Worm (Caenorhabditis elegans): ENCODE measurements around the gene T24C12.3.

The T24C12.3 gene

DNA sequence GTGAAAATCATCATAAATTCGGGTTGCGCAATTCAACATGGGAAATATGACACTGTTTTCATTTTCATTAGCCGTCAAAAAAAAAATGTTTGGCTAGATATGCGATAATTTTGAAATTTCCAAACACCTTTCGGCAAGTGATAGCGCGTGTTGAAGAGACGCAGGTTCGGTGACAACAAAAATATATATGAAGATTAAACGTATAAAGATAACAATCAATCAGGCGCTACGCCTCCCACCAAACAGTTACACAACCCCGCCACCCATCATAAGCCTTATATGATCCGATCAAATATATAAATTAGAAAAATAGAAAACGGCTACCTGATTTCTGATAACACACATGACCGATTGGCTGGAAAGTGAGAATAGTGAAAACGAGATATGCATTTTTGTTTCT, 51.6 kb downstream of the T24C12.3 start:
- TF ChIP-seq fkh-3 (tag; optimal IDR thresholded peaks at IDR 0.05): no peak

DNA sequence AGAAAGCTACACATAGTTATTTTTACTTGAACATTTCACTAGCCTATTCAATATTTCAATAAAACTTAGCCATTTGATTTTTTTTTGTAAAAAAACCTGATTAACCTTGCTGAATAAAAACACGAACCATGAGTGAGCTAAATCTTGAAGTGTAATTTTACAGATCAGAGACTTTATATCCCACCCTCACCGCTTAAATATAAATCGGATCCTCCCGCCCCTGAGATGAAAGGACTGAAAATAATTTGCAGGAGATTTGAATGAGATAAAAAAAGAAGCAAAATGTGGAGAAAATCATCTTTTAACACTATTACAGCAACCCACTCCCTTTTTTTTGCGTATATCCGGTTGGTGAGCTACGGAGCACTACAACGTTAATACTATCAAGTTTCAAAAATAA, 53.7 kb downstream of the T24C12.3 start, which contains the start of gene npax-2:
TSS of gene npax-2 (minus strand) at position 101 of the 400 bp plus-strand sequence.
- TF ChIP-seq pbrm-1 (GFP tag; IDR thresholded peaks at IDR 0.05) (no peak), F37B4.10 (GFP tag; IDR thresholded peaks at IDR 0.05) (no peak), atf-7 (tag; optimal IDR thresholded peaks at IDR 0.05) (no peak), tlf-1 (GFP tag; optimal IDR thresholded peaks at IDR 0.05) (no peak), mxl-1 (tag; optimal IDR thresholded peaks at IDR 0.05) (no peak), ztf-18 (tag; optimal IDR thresholded peaks at IDR 0.05) (no peak), snpc-1.1 (tag; optimal IDR thresholded peaks at IDR 0.05; ENCODE audit: insufficient read depth) (no peak), nhr-27 (tag; optimal IDR thresholded peaks at IDR 0.05) (no peak)

Data from whole organism, young adult.